Fruit fly (Drosophila melanogaster): ENCODE measurements around the gene Rpn1.
A peak's percentile ranks its signal among the peaks of the same experiment; 100 is the strongest.

The Rpn1 gene

dm6 chr3L:19898547-19899282 is 16.1 kb upstream of the Rpn1 start:
- TF ChIP-seq psq (optimal IDR thresholded peaks at IDR 0.05) (no peak), pan (optimal IDR thresholded peaks at IDR 0.05) (peak; percentile 56), EcR (GFP tag; optimal IDR thresholded peaks at IDR 0.05) (no peak), Dll (optimal IDR thresholded peaks at IDR 0.05) (no peak), CG8478 (optimal IDR thresholded peaks at IDR 0.05) (no peak)

- no peak for TF ChIP-seq Dll (optimal IDR thresholded peaks at IDR 0.05)
- no peak for TF ChIP-seq EcR (GFP tag; optimal IDR thresholded peaks at IDR 0.05)
- TF ChIP-seq pan (optimal IDR thresholded peaks at IDR 0.05): no peak
- TF ChIP-seq usp (GFP tag; optimal IDR thresholded peaks at IDR 0.05): no peak
- no peak for TF ChIP-seq CG8478 (optimal IDR thresholded peaks at IDR 0.05)
- no peak for TF ChIP-seq psq (optimal IDR thresholded peaks at IDR 0.05)
Observed at dm6 chr3L:19899308-19899927, 15.4 kb upstream of the Rpn1 start.

- TF ChIP-seq usp (GFP tag; optimal IDR thresholded peaks at IDR 0.05): no peak
- TF ChIP-seq psq (optimal IDR thresholded peaks at IDR 0.05): no peak
- no peak for TF ChIP-seq pan (optimal IDR thresholded peaks at IDR 0.05)
- no peak for TF ChIP-seq EcR (GFP tag; optimal IDR thresholded peaks at IDR 0.05)
- no peak for TF ChIP-seq Dll (optimal IDR thresholded peaks at IDR 0.05)
- TF ChIP-seq CG8478 (optimal IDR thresholded peaks at IDR 0.05): no peak
Observed at dm6 chr3L:19900184-19901089, 14.4 kb upstream of the Rpn1 start.

- TF ChIP-seq usp (GFP tag; optimal IDR thresholded peaks at IDR 0.05): no peak
- TF ChIP-seq Dll (optimal IDR thresholded peaks at IDR 0.05): no peak
- TF ChIP-seq pan (optimal IDR thresholded peaks at IDR 0.05): no peak
- no peak for TF ChIP-seq CG8478 (optimal IDR thresholded peaks at IDR 0.05)
- TF ChIP-seq psq (optimal IDR thresholded peaks at IDR 0.05): no peak
- no peak for TF ChIP-seq EcR (GFP tag; optimal IDR thresholded peaks at IDR 0.05)
Observed at dm6 chr3L:19901486-19902255, 13.2 kb upstream of the Rpn1 start.

dm6 chr3L:19902560-19903399 is 12.1 kb upstream of the Rpn1 start:
- no peak for TF ChIP-seq pan (optimal IDR thresholded peaks at IDR 0.05)
- TF ChIP-seq psq (optimal IDR thresholded peaks at IDR 0.05): no peak
- no peak for TF ChIP-seq EcR (GFP tag; optimal IDR thresholded peaks at IDR 0.05)
- no peak for TF ChIP-seq CG8478 (optimal IDR thresholded peaks at IDR 0.05)
- TF ChIP-seq Dll (optimal IDR thresholded peaks at IDR 0.05): no peak
- TF ChIP-seq usp (GFP tag; optimal IDR thresholded peaks at IDR 0.05): no peak

dm6 chr3L:19903400-19903846 is 11.4 kb upstream of the Rpn1 start:
- TF ChIP-seq CG8478 (optimal IDR thresholded peaks at IDR 0.05) (no peak), usp (GFP tag; optimal IDR thresholded peaks at IDR 0.05) (no peak)

- TF ChIP-seq EcR (GFP tag; optimal IDR thresholded peaks at IDR 0.05) (no peak), usp (GFP tag; optimal IDR thresholded peaks at IDR 0.05) (no peak), Dll (optimal IDR thresholded peaks at IDR 0.05) (no peak), CG8478 (optimal IDR thresholded peaks at IDR 0.05) (no peak), psq (optimal IDR thresholded peaks at IDR 0.05) (no peak), pan (optimal IDR thresholded peaks at IDR 0.05) (no peak)
Observed at dm6 chr3L:19904411-19905135, 10.3 kb upstream of the Rpn1 start.

- no peak for TF ChIP-seq Dll (optimal IDR thresholded peaks at IDR 0.05)
- no peak for TF ChIP-seq CG8478 (optimal IDR thresholded peaks at IDR 0.05)
- no peak for TF ChIP-seq psq (optimal IDR thresholded peaks at IDR 0.05)
- TF ChIP-seq EcR (GFP tag; optimal IDR thresholded peaks at IDR 0.05): no peak
- TF ChIP-seq pan (optimal IDR thresholded peaks at IDR 0.05): no peak
- TF ChIP-seq usp (GFP tag; optimal IDR thresholded peaks at IDR 0.05): no peak
Observed at dm6 chr3L:19905427-19905826, 9.4 kb upstream of the Rpn1 start.

- no peak for TF ChIP-seq pan (optimal IDR thresholded peaks at IDR 0.05)
Observed at dm6 chr3L:19906148-19906752, 8.6 kb upstream of the Rpn1 start.
